Fruit fly (Drosophila melanogaster): ENCODE data around the gene CG11470.

DNA sequence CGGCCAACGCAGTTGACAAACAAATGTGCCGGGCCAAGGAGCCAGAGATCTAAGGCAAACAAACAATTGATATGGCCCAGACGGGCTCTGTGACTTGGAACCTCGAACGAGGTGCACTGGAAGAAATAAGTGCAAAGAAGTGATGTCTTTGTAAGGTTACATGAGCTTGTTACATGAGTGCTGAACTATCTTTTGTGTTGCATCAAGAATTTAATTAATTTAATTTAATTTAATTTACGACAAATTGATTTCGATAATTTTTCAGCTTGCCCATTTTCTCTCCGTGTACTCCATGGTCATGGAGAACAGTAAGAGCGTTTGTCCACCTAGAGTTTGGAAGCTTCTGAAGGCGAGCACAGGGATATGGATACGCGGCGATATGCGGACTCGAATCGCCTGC is 39.6 kb downstream of the CG11470 start:
- TF ChIP-seq foxo (GFP tag; optimal IDR thresholded peaks at IDR 0.05) (peak in 1 of 2 experiments; percentile 48), CrebA (GFP tag; optimal IDR thresholded peaks at IDR 0.05; ENCODE audit: borderline replicate concordance) (no peak), br (GFP tag; optimal IDR thresholded peaks at IDR 0.05) (peak; percentile 39), CG32264 (GFP tag; optimal IDR thresholded peaks at IDR 0.05) (no peak), h (GFP tag; optimal IDR thresholded peaks at IDR 0.05) (peak; percentile 54), fru (GFP tag; optimal IDR thresholded peaks at IDR 0.05) (peak; percentile 29), Hnf4 (GFP tag; optimal IDR thresholded peaks at IDR 0.05) (peak; percentile 56), jim (GFP tag; optimal IDR thresholded peaks at IDR 0.05) (no peak), OdsH (GFP tag; optimal IDR thresholded peaks at IDR 0.05) (peak; percentile 40), Abd-B (GFP tag; optimal IDR thresholded peaks at IDR 0.05) (no peak), psq (GFP tag; optimal IDR thresholded peaks at IDR 0.05) (peak; percentile 20), Hr78 (GFP tag; optimal IDR thresholded peaks at IDR 0.05) (no peak), usp (GFP tag; optimal IDR thresholded peaks at IDR 0.05) (no peak), N (GFP tag; optimal IDR thresholded peaks at IDR 0.05) (no peak)

Data from whole organism, wandering third instar larva.